1 fruit fly cellular context compared by ENCODE assay signal in the genomic region with DNA sequence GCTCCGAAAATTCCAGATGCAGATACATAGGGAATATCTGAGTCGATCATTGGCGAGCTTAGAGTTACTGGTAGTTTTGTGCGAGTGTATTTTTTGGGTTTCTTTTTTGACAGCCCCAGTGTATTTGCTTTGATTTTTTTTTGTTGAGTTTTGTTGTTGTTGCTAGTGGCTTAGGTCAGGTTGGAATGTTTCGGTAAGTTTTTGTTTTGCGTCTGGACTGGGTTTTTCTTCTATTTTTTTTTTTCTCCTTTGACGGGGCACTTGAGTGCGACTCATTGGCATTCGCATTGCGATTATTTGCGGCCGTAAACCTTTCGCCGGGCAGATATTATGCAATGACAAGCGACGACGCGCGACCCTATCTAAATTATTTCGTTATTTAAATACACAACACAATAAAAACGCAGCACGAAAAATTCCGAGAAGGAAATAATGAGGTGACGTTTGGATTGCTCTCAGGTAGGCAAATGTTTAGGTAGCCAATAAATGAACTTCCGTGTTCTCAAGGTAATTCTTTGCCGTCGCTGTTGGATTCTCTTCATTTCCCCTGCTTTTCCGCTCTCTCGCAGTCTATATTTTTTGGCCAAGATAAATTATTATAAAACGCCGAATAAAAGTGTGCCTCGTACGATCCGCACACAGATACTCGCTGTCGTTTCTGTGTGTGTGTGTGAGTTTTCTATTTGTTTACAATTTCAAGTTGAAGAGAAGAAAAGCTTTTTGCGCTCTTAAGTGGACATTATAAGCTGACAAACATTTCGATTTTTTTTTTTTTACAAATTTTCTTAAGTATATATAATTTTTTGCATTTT.
TF ChIP-seq lines count a peak whose summit lies in the region.

No protein-coding gene starts in this region.

TF ChIP-seq in whole organism, embryonic, 481 proteins besides CTCF, POLR2A, EP300 and RAD21 (continued from another document):
- peak; percentile 41 for TF ChIP-seq gro (GFP tag; optimal IDR thresholded peaks at IDR 0.05; lab: Kevin White, UChicago)
- peak; percentile 20 for TF ChIP-seq cwo (GFP tag; optimal IDR thresholded peaks at IDR 0.05; lab: Kevin White, UChicago)
- TF ChIP-seq eve (GFP tag; optimal IDR thresholded peaks at IDR 0.05; lab: Kevin White, UChicago), result no peak
- TF ChIP-seq sqz (GFP tag; optimal IDR thresholded peaks at IDR 0.05; lab: Kevin White, UChicago), result peak; percentile 60
- peak; percentile 26; the same call in 1 of the 2 replicates for TF ChIP-seq CG32532 (GFP tag; IDR thresholded peaks at IDR 0.05; lab: Robert Waterston, UW)
- TF ChIP-seq CG11695 (GFP tag; IDR thresholded peaks at IDR 0.05; lab: Robert Waterston, UW), result 0 out of 3 replicates have a peak, but pooled peaks have one; percentile 20
- peak; percentile 49 for TF ChIP-seq Med (GFP tag; lab: Kevin White, UChicago)
- 0 out of 4 replicates have a peak, but pooled peaks have one; percentile 46 for TF ChIP-seq chinmo (GFP tag; IDR thresholded peaks at IDR 0.05; lab: Robert Waterston, UW; ENCODE audit: partially characterized antibody)
- peak; percentile 38 for TF ChIP-seq BtbVII (GFP tag; optimal IDR thresholded peaks at IDR 0.05; lab: Kevin White, UChicago)
- TF ChIP-seq tll (GFP tag; optimal IDR thresholded peaks at IDR 0.05; lab: Kevin White, UChicago), result no peak
- TF ChIP-seq kah (GFP tag; optimal IDR thresholded peaks at IDR 0.05; lab: Kevin White, UChicago), result peak; percentile 6
- TF ChIP-seq trh (GFP tag; optimal IDR thresholded peaks at IDR 0.05; lab: Kevin White, UChicago), result no peak
- TF ChIP-seq Kr (GFP tag; optimal IDR thresholded peaks at IDR 0.05; lab: Kevin White, UChicago), result no peak
- no peak for TF ChIP-seq Mes4 (GFP tag; optimal IDR thresholded peaks at IDR 0.05; lab: Kevin White, UChicago)
- TF ChIP-seq row (GFP tag; IDR thresholded peaks at IDR 0.05; lab: Robert Waterston, UW), result 0 out of 3 replicates have a peak, but pooled peaks have one; percentile 32
- TF ChIP-seq CG34376 (GFP tag; optimal IDR thresholded peaks at IDR 0.05; lab: Kevin White, UChicago), result peak; percentile 45
- TF ChIP-seq Dip2 (GFP tag; IDR thresholded peaks at IDR 0.05; lab: Robert Waterston, UW), result no peak
- TF ChIP-seq zen (tag; optimal IDR thresholded peaks at IDR 0.05; lab: Kevin White, UChicago), result peak; percentile 34
- no peak for TF ChIP-seq CG11085 (GFP tag; IDR thresholded peaks at IDR 0.05; lab: Robert Waterston, UW)
- TF ChIP-seq CG3163 (GFP tag; optimal IDR thresholded peaks at IDR 0.05; lab: Kevin White, UChicago), result peak; percentile 75
- peak; percentile 96 for TF ChIP-seq Deaf1 (tag; optimal IDR thresholded peaks at IDR 0.05; lab: Kevin White, UChicago)
- peak in 1 of 2 experiments; percentile 76 for TF ChIP-seq Pdp1 (GFP tag; optimal IDR thresholded peaks at IDR 0.05; lab: Kevin White, UChicago)
- TF ChIP-seq Trl (optimal IDR thresholded peaks at IDR 0.05; lab: Kevin White, UChicago), result peak; percentile 20 to 72
- no peak for TF ChIP-seq Trl (GFP tag; optimal IDR thresholded peaks at IDR 0.05; lab: Kevin White, UChicago)
- TF ChIP-seq Eip74EF (GFP tag; optimal IDR thresholded peaks at IDR 0.05; lab: Kevin White, UChicago), result peak in 1 of 2 experiments; percentile 14
- TF ChIP-seq abd-A (tag; optimal IDR thresholded peaks at IDR 0.05; lab: Kevin White, UChicago), result peak; percentile 29
- TF ChIP-seq YL-1 (GFP tag; optimal IDR thresholded peaks at IDR 0.05; lab: Kevin White, UChicago), result no peak
- TF ChIP-seq CG15601 (tag; optimal IDR thresholded peaks at IDR 0.05; lab: Kevin White, UChicago), result no peak
- TF ChIP-seq CG14441 (GFP tag; IDR thresholded peaks at IDR 0.05; lab: Robert Waterston, UW), result no peak
- TF ChIP-seq Sox100B (GFP tag; optimal IDR thresholded peaks at IDR 0.05; lab: Kevin White, UChicago), result no peak
- TF ChIP-seq CG7839 (tag; optimal IDR thresholded peaks at IDR 0.05; lab: Kevin White, UChicago), result no peak
